Worm (Caenorhabditis elegans) whole organism, L1 larva: ENCODE measurements around the gene ugt-64.

ENCODE experiments used
- C04F5.9 ChIP-seq: sonication (generic microtip); optimal IDR thresholded peaks from 2 replicates; lab custom pipeline; 2016; ENCODE audit warnings: missing genetic modification characterization, missing compliant biosample characterization
- fos-1 ChIP-seq: fragments of 150-350 bp; optimal IDR thresholded peaks from 2 replicates; lab custom pipeline; 2014; ENCODE audit warnings: missing biosample characterization, missing genetic modification characterization
- lin-13 ChIP-seq: fragments of 150-350 bp; optimal IDR thresholded peaks from 2 replicates; lab custom pipeline; 2014; ENCODE audit warnings: missing biosample characterization, missing genetic modification reagents, missing genetic modification characterization
- nhr-28 ChIP-seq: fragments of 150-350 bp; optimal IDR thresholded peaks from 2 replicates; lab custom pipeline; 2014; ENCODE audit warnings: missing biosample characterization, missing genetic modification characterization
- ztf-4 ChIP-seq: fragments of 150-350 bp; optimal IDR thresholded peaks from 2 replicates; lab custom pipeline; 2014; ENCODE audit warnings: missing biosample characterization, missing genetic modification characterization

ce11 chrV:3464897-3465296 lies 41.3 kb downstream of the ugt-64 start:
- no peak for TF ChIP-seq lin-13 (GFP tag; lab: Kevin White, UChicago)
- no peak for TF ChIP-seq fos-1 (tag; lab: Kevin White, UChicago)
- TF ChIP-seq nhr-28 (tag; lab: Kevin White, UChicago), result no peak
- no peak for TF ChIP-seq ztf-4 (tag; lab: Kevin White, UChicago)
- no peak for TF ChIP-seq C04F5.9 (tag; lab: Kevin White, UChicago)
